Worm (Caenorhabditis elegans): ENCODE data around the gene grl-22.

The grl-22 gene

ce11 chrIII:5367995-5368899, 45.6 kb downstream of the grl-22 start, which contains the start of gene dhs-9 (continued):
- TF ChIP-seq mef-2 (tag; optimal IDR thresholded peaks at IDR 0.05), result no peak
- TF ChIP-seq pag-3 (tag; optimal IDR thresholded peaks at IDR 0.05; ENCODE audit: borderline replicate concordance, insufficient read depth), result no peak
- no peak for TF ChIP-seq irx-1 (tag; optimal IDR thresholded peaks at IDR 0.05)
- TF ChIP-seq dsc-1 (tag; optimal IDR thresholded peaks at IDR 0.05), result no peak
- no peak for TF ChIP-seq mab-9 (GFP tag; IDR thresholded peaks at IDR 0.05)
- TF ChIP-seq elt-3 (tag; optimal IDR thresholded peaks at IDR 0.05), result peak in 4 of 6 experiments; percentile 3 to 58 (median 15)
- no peak for TF ChIP-seq nhr-237 (tag; optimal IDR thresholded peaks at IDR 0.05)

All from whole organism, L1 larva.